Fruit fly (Drosophila melanogaster) whole organism, wandering third instar larva: ENCODE results near the gene spdi.

Experiments
- Mio ChIP-seq: sonication (Bioruptor generic); optimal IDR thresholded peaks from 2 replicates; lab custom pipeline; 2016; ENCODE audit warnings: missing biosample characterization, missing genetic modification characterization
- Myc ChIP-seq: fragments of >200 bp; optimal IDR thresholded peaks from 2 replicates; lab custom pipeline; 2017
- h ChIP-seq: fragments of 200-800 bp; sonication (Bioruptor generic); optimal IDR thresholded peaks from 3 replicates; lab custom pipeline; 2016; ENCODE audit warnings: missing biosample characterization, mild to moderate bottlenecking, missing genetic modification characterization
- pan ChIP-seq: fragments of >200 bp; optimal IDR thresholded peaks from 2 replicates; lab custom pipeline; 2017
- psq ChIP-seq: fragments of 200-800 bp; sonication (Bioruptor generic); optimal IDR thresholded peaks from 3 replicates; lab custom pipeline; 2017; ENCODE audit warnings: missing biosample characterization, mild to moderate bottlenecking, missing genetic modification characterization, moderate library complexity
- sage ChIP-seq: fragments of 200-800 bp; sonication (Bioruptor generic); optimal IDR thresholded peaks from 2 replicates; lab custom pipeline; 2016; ENCODE audit warnings: missing biosample characterization, mild to moderate bottlenecking, missing genetic modification characterization

DNA sequence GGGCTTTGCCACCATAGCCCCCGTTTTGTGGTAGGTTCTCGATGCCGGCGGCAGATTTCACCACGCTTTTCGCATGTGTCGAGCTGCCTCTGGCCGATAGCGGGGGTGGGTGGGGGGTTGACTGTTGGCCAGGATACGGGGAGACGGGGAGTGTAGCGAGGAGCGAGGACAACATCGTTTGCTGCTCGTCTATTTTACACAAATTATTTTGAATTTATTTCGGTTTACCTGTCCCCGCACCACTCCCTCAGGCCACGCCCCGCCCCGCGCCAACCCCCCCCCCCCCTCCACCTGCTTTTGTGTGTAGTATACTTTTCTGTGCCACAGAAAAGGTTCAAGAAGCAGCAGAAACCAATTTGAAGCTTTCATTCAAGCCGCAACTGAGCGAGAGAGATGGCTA lies 77.9 kb downstream of the spdi start:
- no peak for TF ChIP-seq sage (GFP tag; lab: Kevin White, UChicago)
- no peak for TF ChIP-seq pan (lab: Kevin White, UChicago)
- no peak for TF ChIP-seq psq (GFP tag; lab: Kevin White, UChicago)
- TF ChIP-seq h (GFP tag; lab: Kevin White, UChicago): no peak
- no peak for TF ChIP-seq Myc (lab: Kevin White, UChicago)
- no peak for TF ChIP-seq Mio (GFP tag; lab: Kevin White, UChicago)
